Fruit fly (Drosophila melanogaster) whole organism, embryonic: ENCODE results near the gene isoQC.

ENCODE experiments used
- CG10565 ChIP-seq: fragments of 200-800 bp; sonication (Bioruptor generic); optimal IDR thresholded peaks from 3 replicates; lab custom pipeline; 2016; ENCODE audit warnings: missing biosample characterization, mild to moderate bottlenecking, missing genetic modification characterization
- CG10979 ChIP-seq: fragments of 200-800 bp; sonication (Bioruptor generic); optimal IDR thresholded peaks from 2 replicates; lab custom pipeline; 2018; ENCODE audit warnings: missing biosample characterization, mild to moderate bottlenecking, missing genetic modification characterization, moderate library complexity
- CG11504 ChIP-seq: fragments of 200-800 bp; sonication (Bioruptor generic); optimal IDR thresholded peaks from 3 replicates; lab custom pipeline; 2019; ENCODE audit warnings: missing biosample characterization, mild to moderate bottlenecking, missing genetic modification characterization, moderate library complexity
- CG11696 ChIP-seq: fragments of 200-800 bp; sonication (Bioruptor generic); IDR thresholded peaks from 2 replicates; pipeline ENCODE4 v1.3.6; 2022; ENCODE audit warnings: missing biosample characterization, missing genetic modification characterization
- CG12219 ChIP-seq: fragments of 200-800 bp; sonication (Bioruptor generic); optimal IDR thresholded peaks from 3 replicates; lab custom pipeline; 2018; ENCODE audit warnings: missing biosample characterization, mild to moderate bottlenecking, missing genetic modification characterization
- CG12299 ChIP-seq: fragments of 200-800 bp; sonication (Bioruptor generic); optimal IDR thresholded peaks from 2 replicates; lab custom pipeline; 2018; ENCODE audit warnings: missing biosample characterization, mild to moderate bottlenecking, missing genetic modification characterization
- CG13775 ChIP-seq: fragments of 200-800 bp; sonication (Bioruptor generic); optimal IDR thresholded peaks from 3 replicates; lab custom pipeline; 2017; ENCODE audit warnings: missing biosample characterization, mild to moderate bottlenecking, missing genetic modification characterization
- CG16779 ChIP-seq: fragments of 200-800 bp; sonication (Bioruptor generic); IDR thresholded peaks from 2 replicates; pipeline ENCODE4 v1.3.6; 2022; ENCODE audit warnings: missing biosample characterization, missing genetic modification characterization
- CG17186 ChIP-seq: fragments of 200-800 bp; sonication (Bioruptor generic); optimal IDR thresholded peaks from 3 replicates; lab custom pipeline; 2017; ENCODE audit warnings: missing biosample characterization, missing genetic modification reagents, missing genetic modification characterization
- CG17328 ChIP-seq: fragments of 200-800 bp; sonication (Bioruptor generic); IDR thresholded peaks from 2 replicates; pipeline ENCODE4 v1.3.6; 2022; ENCODE audit warnings: missing biosample characterization, missing genetic modification characterization
- CG17912 ChIP-seq: fragments of 200-800 bp; sonication (Bioruptor generic); optimal IDR thresholded peaks from 2 replicates; lab custom pipeline; 2018; ENCODE audit warnings: missing biosample characterization, mild to moderate bottlenecking, missing genetic modification characterization
- CG1832 ChIP-seq: fragments of 200-800 bp; sonication (Bioruptor generic); optimal IDR thresholded peaks from 2 replicates; lab custom pipeline; 2017; ENCODE audit warnings: missing biosample characterization, mild to moderate bottlenecking, missing genetic modification characterization, inconsistent platforms
- CG2116 ChIP-seq: fragments of 200-800 bp; sonication (Bioruptor generic); optimal IDR thresholded peaks from 3 replicates; lab custom pipeline; 2018; ENCODE audit warnings: missing biosample characterization, mild to moderate bottlenecking, missing genetic modification characterization
- CG2129 ChIP-seq: fragments of 200-800 bp; sonication (Bioruptor generic); IDR thresholded peaks from 2 replicates; pipeline ENCODE4 v1.3.6; 2022; ENCODE audit warnings: missing biosample characterization, missing genetic modification characterization; ENCODE audit not compliant: partially characterized antibody
- CG32767 ChIP-seq: fragments of 200-800 bp; sonication (Bioruptor generic); IDR thresholded peaks from 2 replicates; pipeline ENCODE4 v1.3.6; 2022; ENCODE audit warnings: missing biosample characterization, missing genetic modification characterization
- CG3281 ChIP-seq: fragments of 200-800 bp; sonication (Bioruptor generic); optimal IDR thresholded peaks from 3 replicates; lab custom pipeline; 2017; ENCODE audit warnings: missing biosample characterization, mild to moderate bottlenecking, missing genetic modification characterization
- CG3407 ChIP-seq: fragments of 200-800 bp; sonication (Bioruptor generic); optimal IDR thresholded peaks from 2 replicates; lab custom pipeline; 2018; ENCODE audit warnings: missing biosample characterization, mild to moderate bottlenecking, missing genetic modification characterization
- CG34422 ChIP-seq: fragments of 200-800 bp; sonication (Bioruptor generic); IDR thresholded peaks from 3 replicates; pipeline ENCODE4 v1.3.6; 2022; ENCODE audit warnings: missing biosample characterization, missing genetic modification characterization
- CG4282 ChIP-seq: fragments of 200-800 bp; sonication (Bioruptor generic); optimal IDR thresholded peaks from 2 replicates; lab custom pipeline; 2016; ENCODE audit warnings: missing biosample characterization, missing genetic modification characterization
- CG4328 ChIP-seq: fragments of 200-800 bp; sonication (Bioruptor generic); optimal IDR thresholded peaks from 3 replicates; lab custom pipeline; 2017; ENCODE audit warnings: missing biosample characterization, missing genetic modification reagents, missing genetic modification characterization
- CG4360 ChIP-seq: fragments of 200-800 bp; sonication (Bioruptor generic); IDR thresholded peaks from 2 replicates; pipeline ENCODE4 v1.3.6; 2022; ENCODE audit warnings: missing biosample characterization, missing genetic modification characterization
- CG5953 ChIP-seq: fragments of 200-800 bp; sonication (Bioruptor generic); IDR thresholded peaks from 2 replicates; pipeline ENCODE4 v1.3.6; 2022; ENCODE audit warnings: missing biosample characterization, missing genetic modification characterization
- CG6854 ChIP-seq: fragments of 200-800 bp; sonication (Bioruptor generic); optimal IDR thresholded peaks from 3 replicates; lab custom pipeline; 2017; ENCODE audit warnings: missing biosample characterization, mild to moderate bottlenecking, missing genetic modification characterization
- CG7271 ChIP-seq: fragments of 200-800 bp; sonication (Bioruptor generic); optimal IDR thresholded peaks from 2 replicates; lab custom pipeline; 2018; ENCODE audit warnings: missing biosample characterization, mild to moderate bottlenecking, missing genetic modification characterization, moderate library complexity
- CG8388 ChIP-seq: fragments of 200-800 bp; sonication (Bioruptor generic); optimal IDR thresholded peaks from 2 replicates; lab custom pipeline; 2019; ENCODE audit warnings: missing biosample characterization, mild to moderate bottlenecking, missing genetic modification characterization, moderate library complexity
- CG9215 ChIP-seq: fragments of 200-800 bp; sonication (Bioruptor generic); IDR thresholded peaks from 2 replicates; pipeline ENCODE4 v1.3.6; 2022; ENCODE audit warnings: missing biosample characterization, missing genetic modification characterization
- Dp ChIP-seq: fragments of 200-800 bp; sonication (Bioruptor generic); optimal IDR thresholded peaks from 2 replicates; lab custom pipeline; 2018; ENCODE audit warnings: missing biosample characterization, mild to moderate bottlenecking, missing genetic modification characterization, moderate library complexity
- E2f2 ChIP-seq: fragments of 200-800 bp; sonication (Bioruptor generic); IDR thresholded peaks from 2 replicates; pipeline ENCODE4 v1.3.6; 2022; ENCODE audit warnings: missing biosample characterization, missing genetic modification characterization
- Eip74EF ChIP-seq, 2 experiments: fragments of 200-800 bp in 1 of 2; fragments of >200 bp in 1 of 2; sonication (Bioruptor generic) in 1 of 2; optimal IDR thresholded peaks; 2 replicates each; lab custom pipeline; 2017 to 2019; ENCODE audit warnings: missing biosample characterization in 2 of 2, missing genetic modification characterization in 2 of 2, mild to moderate bottlenecking in 1 of 2, moderate library complexity in 1 of 2
- Elba2 ChIP-seq: fragments of 200-800 bp; sonication (Bioruptor generic); optimal IDR thresholded peaks from 3 replicates; lab custom pipeline; 2016; ENCODE audit warnings: missing biosample characterization, missing genetic modification characterization
- HmgZ ChIP-seq: fragments of 200-800 bp; sonication (Bioruptor generic); optimal IDR thresholded peaks from 2 replicates; lab custom pipeline; 2018; ENCODE audit warnings: missing biosample characterization, mild to moderate bottlenecking, missing genetic modification characterization
- MBD-R2 ChIP-seq: fragments of 200-800 bp; sonication (Bioruptor generic); IDR thresholded peaks from 2 replicates; pipeline ENCODE4 v1.3.6; 2022; ENCODE audit warnings: missing biosample characterization, missing genetic modification characterization
- Mes4 ChIP-seq: fragments of 200-800 bp; sonication (Bioruptor generic); optimal IDR thresholded peaks from 2 replicates; lab custom pipeline; 2016; ENCODE audit warnings: missing biosample characterization, missing genetic modification characterization
- Myb ChIP-seq: fragments of 200-800 bp; sonication (Bioruptor generic); optimal IDR thresholded peaks from 2 replicates; lab custom pipeline; 2016; ENCODE audit warnings: missing biosample characterization, missing genetic modification characterization
- Sox100B ChIP-seq: fragments of 200-800 bp; sonication (Bioruptor generic); optimal IDR thresholded peaks from 3 replicates; lab custom pipeline; 2018; ENCODE audit warnings: missing biosample characterization, mild to moderate bottlenecking, missing genetic modification characterization
- Stat92E ChIP-seq, 3 experiments: fragments of >200 bp in 2 of 3; fragments of 200-800 bp in 1 of 3; sonication (Bioruptor generic) in 1 of 3; optimal IDR thresholded peaks; 2 replicates each; lab custom pipeline; 2017 to 2019; ENCODE audit warnings: missing biosample characterization in 3 of 3, missing genetic modification characterization in 3 of 3, mild to moderate bottlenecking in 1 of 3, moderate library complexity in 1 of 3
- Xrp1 ChIP-seq: fragments of 200-800 bp; sonication (Bioruptor generic); IDR thresholded peaks from 2 replicates; pipeline ENCODE4 v1.3.6; 2022; ENCODE audit warnings: missing biosample characterization, missing genetic modification characterization
- bowl ChIP-seq: fragments of 200-800 bp; sonication (Bioruptor generic); IDR thresholded peaks from 2 replicates; pipeline ENCODE4 v1.3.6; 2022; ENCODE audit warnings: missing biosample characterization, missing genetic modification characterization
- crc ChIP-seq: fragments of 200-800 bp; sonication (Bioruptor generic); optimal IDR thresholded peaks from 2 replicates; lab custom pipeline; 2016; ENCODE audit warnings: missing biosample characterization, missing genetic modification characterization
- da ChIP-seq: fragments of 200-800 bp; sonication (Bioruptor generic); optimal IDR thresholded peaks from 2 replicates; lab custom pipeline; 2016; ENCODE audit warnings: missing biosample characterization, missing genetic modification characterization
- dimm ChIP-seq: fragments of 200-800 bp; sonication (Bioruptor generic); IDR thresholded peaks from 2 replicates; pipeline ENCODE4 v1.3.6; 2022; ENCODE audit warnings: missing biosample characterization, missing genetic modification characterization
- disco-r ChIP-seq: fragments of 200-800 bp; sonication (Bioruptor generic); optimal IDR thresholded peaks from 2 replicates; lab custom pipeline; 2016; ENCODE audit warnings: missing biosample characterization, missing genetic modification characterization
- h ChIP-seq: fragments of >200 bp; optimal IDR thresholded peaks from 2 replicates; lab custom pipeline; 2017
- hth ChIP-seq: fragments of >200 bp; optimal IDR thresholded peaks from 2 replicates; lab custom pipeline; 2017; ENCODE audit warnings: inconsistent platforms
- mirr ChIP-seq: fragments of 200-800 bp; sonication (Bioruptor generic); optimal IDR thresholded peaks from 3 replicates; lab custom pipeline; 2018; ENCODE audit warnings: missing biosample characterization, mild to moderate bottlenecking, missing genetic modification characterization
- nerfin-1 ChIP-seq: fragments of 200-800 bp; sonication (Bioruptor generic); optimal IDR thresholded peaks from 3 replicates; lab custom pipeline; 2019; ENCODE audit warnings: missing biosample characterization, mild to moderate bottlenecking, missing genetic modification characterization, moderate library complexity
- pfk ChIP-seq: fragments of 200-800 bp; sonication (Bioruptor generic); optimal IDR thresholded peaks from 2 replicates; lab custom pipeline; 2018; ENCODE audit warnings: missing biosample characterization, mild to moderate bottlenecking, missing genetic modification characterization, moderate library complexity
- shn ChIP-seq: fragments of 200-800 bp; sonication (Bioruptor generic); optimal IDR thresholded peaks from 3 replicates; lab custom pipeline; 2016; ENCODE audit warnings: missing biosample characterization, missing genetic modification characterization
- sim ChIP-seq: fragments of 200-800 bp; sonication (Bioruptor generic); IDR thresholded peaks from 2 replicates; pipeline ENCODE4 v1.3.6; 2022; ENCODE audit warnings: missing biosample characterization, missing genetic modification characterization
- stc ChIP-seq: fragments of 200-800 bp; sonication (Bioruptor generic); IDR thresholded peaks from 2 replicates; pipeline ENCODE4 v1.3.6; 2022; ENCODE audit warnings: missing biosample characterization, missing genetic modification characterization
- stwl ChIP-seq: fragments of 200-800 bp; sonication (Bioruptor generic); optimal IDR thresholded peaks from 3 replicates; lab custom pipeline; 2018; ENCODE audit warnings: missing biosample characterization, mild to moderate bottlenecking, missing genetic modification characterization, moderate library complexity
- sug ChIP-seq: fragments of 200-800 bp; optimal IDR thresholded peaks from 2 replicates; lab custom pipeline; 2019; ENCODE audit warnings: missing biosample characterization, mild to moderate bottlenecking, missing genetic modification characterization, moderate library complexity
- zf30C ChIP-seq: fragments of 200-800 bp; sonication (Bioruptor generic); optimal IDR thresholded peaks from 3 replicates; lab custom pipeline; 2018; ENCODE audit warnings: missing biosample characterization, mild to moderate bottlenecking, missing genetic modification characterization

The isoQC gene

DNA sequence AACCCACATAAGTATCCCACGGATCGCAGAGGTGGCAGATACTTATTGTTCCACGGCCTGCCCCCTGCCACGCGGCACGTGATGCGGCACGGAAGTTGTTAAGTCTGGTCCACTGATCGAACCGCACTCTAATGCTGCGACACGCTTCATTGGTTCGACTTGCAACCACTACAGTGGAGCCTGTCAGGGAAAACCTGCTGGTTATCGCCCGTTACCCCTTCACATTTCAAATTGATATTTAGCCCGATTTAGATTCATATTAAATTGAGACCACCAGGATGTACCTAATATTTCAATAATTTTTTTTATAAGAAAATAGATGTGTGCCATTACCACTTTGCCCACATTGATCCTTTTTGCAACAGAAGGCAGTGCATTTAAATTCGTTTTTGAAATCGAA, 26.9 kb upstream of the isoQC start (continued):
- TF ChIP-seq stc, result no peak
- no peak for TF ChIP-seq E2f2 (GFP tag; lab: Robert Waterston, UW)
- TF ChIP-seq Myb, result no peak
- TF ChIP-seq CG11696 (GFP tag; lab: Robert Waterston, UW), result no peak
- no peak for TF ChIP-seq zf30C (GFP tag; lab: Kevin White, UChicago)
- TF ChIP-seq CG12299 (tag; lab: Kevin White, UChicago), result no peak
- no peak for TF ChIP-seq CG32767 (GFP tag; lab: Robert Waterston, UW)
- no peak for TF ChIP-seq Eip74EF (GFP tag; optimal IDR thresholded peaks at IDR 0.05; lab: Kevin White, UChicago)
- no peak for TF ChIP-seq pfk (GFP tag; lab: Kevin White, UChicago)
- TF ChIP-seq CG10565 (GFP tag; lab: Kevin White, UChicago), result no peak
- peak; percentile 48 for TF ChIP-seq Xrp1 (GFP tag; lab: Robert Waterston, UW)
- TF ChIP-seq CG3281 (GFP tag; lab: Kevin White, UChicago), result no peak
- TF ChIP-seq nerfin-1 (tag; lab: Kevin White, UChicago), result no peak
- no peak for TF ChIP-seq CG5953 (GFP tag; lab: Robert Waterston, UW)
- no peak for TF ChIP-seq hth
- TF ChIP-seq Mes4 (GFP tag; lab: Kevin White, UChicago), result no peak
- no peak for TF ChIP-seq CG6854
- TF ChIP-seq CG4360 (GFP tag; lab: Robert Waterston, UW), result no peak
- no peak for TF ChIP-seq CG4282
- no peak for TF ChIP-seq CG12219 (GFP tag; lab: Kevin White, UChicago)
- no peak for TF ChIP-seq CG1832 (GFP tag; lab: Kevin White, UChicago)
- TF ChIP-seq CG8388 (GFP tag; lab: Kevin White, UChicago), result peak; percentile 35
- TF ChIP-seq Sox100B (GFP tag; lab: Kevin White, UChicago), result no peak
- no peak for TF ChIP-seq Stat92E (GFP tag; optimal IDR thresholded peaks at IDR 0.05; lab: Kevin White, UChicago)
- TF ChIP-seq Elba2, result no peak
- no peak for TF ChIP-seq crc (GFP tag; lab: Kevin White, UChicago)
- TF ChIP-seq CG10979 (tag; lab: Kevin White, UChicago), result peak; percentile 53
- TF ChIP-seq CG4328 (GFP tag; lab: Kevin White, UChicago), result no peak
- TF ChIP-seq h, result no peak
- no peak for TF ChIP-seq CG17912 (GFP tag; lab: Kevin White, UChicago)
- no peak for TF ChIP-seq CG17186
- TF ChIP-seq dimm (GFP tag; lab: Robert Waterston, UW), result no peak
- no peak for TF ChIP-seq CG2116 (GFP tag; lab: Kevin White, UChicago)
- TF ChIP-seq CG3407 (GFP tag; lab: Kevin White, UChicago), result no peak
- TF ChIP-seq bowl, result no peak
- TF ChIP-seq HmgZ, result no peak
- no peak for TF ChIP-seq mirr
- no peak for TF ChIP-seq Dp
- TF ChIP-seq CG13775, result no peak
- no peak for TF ChIP-seq da (GFP tag; lab: Kevin White, UChicago)
- TF ChIP-seq stwl (tag; lab: Kevin White, UChicago), result no peak
- no peak for TF ChIP-seq CG9215
- no peak for TF ChIP-seq MBD-R2 (GFP tag; lab: Robert Waterston, UW)
- TF ChIP-seq CG7271 (tag; lab: Kevin White, UChicago), result no peak
- TF ChIP-seq CG17328 (GFP tag; lab: Robert Waterston, UW), result no peak
- no peak for TF ChIP-seq CG2129 (GFP tag; lab: Robert Waterston, UW)
- peak; percentile 37 for TF ChIP-seq CG11504
- TF ChIP-seq CG16779 (GFP tag; lab: Robert Waterston, UW), result no peak
- 0 out of 2 replicates have a peak, but pooled peaks have one; percentile 17 for TF ChIP-seq sim (GFP tag; lab: Robert Waterston, UW)
- TF ChIP-seq disco-r (GFP tag; lab: Kevin White, UChicago), result no peak
- TF ChIP-seq shn (GFP tag; lab: Kevin White, UChicago), result no peak
- TF ChIP-seq sug (tag; lab: Kevin White, UChicago), result no peak
- TF ChIP-seq CG34422, result no peak
